Fruit fly (Drosophila melanogaster) whole organism, prepupa: ENCODE data around the gene CG4287.

Source experiments
- CG10631 ChIP-seq: fragments of 200-800 bp; sonication (Bioruptor generic); optimal IDR thresholded peaks from 2 replicates; lab custom pipeline; 2016; ENCODE audit warnings: missing biosample characterization, missing genetic modification characterization
- CG10669 ChIP-seq: fragments of 200-800 bp; sonication (Bioruptor generic); optimal IDR thresholded peaks from 3 replicates; lab custom pipeline; 2018; ENCODE audit warnings: missing biosample characterization, mild to moderate bottlenecking, missing genetic modification characterization, moderate library complexity
- CG11762 ChIP-seq: fragments of 200-800 bp; sonication (Bioruptor generic); optimal IDR thresholded peaks from 3 replicates; lab custom pipeline; 2016; ENCODE audit warnings: missing biosample characterization, missing genetic modification characterization; ENCODE audit not compliant: insufficient read depth
- CG11902 ChIP-seq: fragments of 200-800 bp; sonication (Bioruptor generic); optimal IDR thresholded peaks from 3 replicates; lab custom pipeline; 2016; ENCODE audit warnings: missing biosample characterization, missing genetic modification characterization
- CG16779 ChIP-seq: fragments of 200-800 bp; sonication (Bioruptor generic); optimal IDR thresholded peaks from 3 replicates; lab custom pipeline; 2017; ENCODE audit warnings: missing biosample characterization, mild to moderate bottlenecking, missing genetic modification characterization
- CG3032 ChIP-seq: fragments of 200-800 bp; optimal IDR thresholded peaks from 2 replicates; lab custom pipeline; 2019; ENCODE audit warnings: missing biosample characterization, mild to moderate bottlenecking, missing genetic modification characterization, moderate library complexity
- CG34406 ChIP-seq: fragments of 200-800 bp; sonication (Bioruptor generic); optimal IDR thresholded peaks from 3 replicates; lab custom pipeline; 2016; ENCODE audit warnings: missing biosample characterization, missing genetic modification characterization
- CG3919 ChIP-seq: fragments of 200-800 bp; sonication (Bioruptor generic); optimal IDR thresholded peaks from 3 replicates; lab custom pipeline; 2016; ENCODE audit warnings: missing biosample characterization, missing genetic modification characterization
- CG6163 ChIP-seq: fragments of 200-800 bp; sonication (Bioruptor generic); IDR thresholded peaks from 3 replicates; pipeline ENCODE4 v1.3.6; 2022; ENCODE audit warnings: missing biosample characterization, missing genetic modification characterization
- CG6276 ChIP-seq: fragments of 200-800 bp; sonication (Bioruptor generic); optimal IDR thresholded peaks from 2 replicates; lab custom pipeline; 2017; ENCODE audit warnings: missing biosample characterization, mild to moderate bottlenecking, missing genetic modification characterization
- CG6792 ChIP-seq: fragments of 200-800 bp; sonication (Bioruptor generic); optimal IDR thresholded peaks from 3 replicates; lab custom pipeline; 2016; ENCODE audit warnings: missing biosample characterization, missing genetic modification characterization
- CG8119 ChIP-seq: fragments of 200-800 bp; sonication (Bioruptor generic); IDR thresholded peaks from 3 replicates; pipeline ENCODE4 v1.3.6; 2022; ENCODE audit warnings: missing biosample characterization, missing genetic modification characterization
- CG8319 ChIP-seq: fragments of 200-800 bp; sonication (Bioruptor generic); optimal IDR thresholded peaks from 3 replicates; lab custom pipeline; 2016; ENCODE audit warnings: missing biosample characterization, missing genetic modification characterization
- CG8632 ChIP-seq: fragments of 200-800 bp; sonication (Bioruptor generic); optimal IDR thresholded peaks from 3 replicates; lab custom pipeline; 2016; ENCODE audit warnings: missing biosample characterization, missing genetic modification characterization
- CG9139 ChIP-seq: fragments of 200-800 bp; sonication (Bioruptor generic); optimal IDR thresholded peaks from 3 replicates; lab custom pipeline; 2017; ENCODE audit warnings: missing biosample characterization, mild to moderate bottlenecking, missing genetic modification characterization
- Eip75B ChIP-seq: fragments of 200-800 bp; sonication (Bioruptor generic); optimal IDR thresholded peaks from 3 replicates; lab custom pipeline; 2016; ENCODE audit warnings: missing biosample characterization, missing genetic modification characterization
- Eip78C ChIP-seq: fragments of 200-800 bp; sonication (Bioruptor generic); peaks from one replicate; lab custom pipeline; 2016; ENCODE audit warnings: missing biosample characterization, missing genetic modification characterization
- Ets21C ChIP-seq: fragments of 200-800 bp; sonication (Bioruptor generic); optimal IDR thresholded peaks from 3 replicates; lab custom pipeline; 2016; ENCODE audit warnings: missing biosample characterization, missing genetic modification characterization
- Hr38 ChIP-seq: sonication (Bioruptor generic); optimal IDR thresholded peaks from 2 replicates; lab custom pipeline; 2016; ENCODE audit warnings: missing biosample characterization, missing genetic modification characterization
- Hr39 ChIP-seq: fragments of 200-800 bp; sonication (Bioruptor generic); optimal IDR thresholded peaks from 2 replicates; lab custom pipeline; 2016; ENCODE audit warnings: missing biosample characterization, missing genetic modification characterization
- Lpt ChIP-seq: fragments of 200-800 bp; sonication (Bioruptor generic); optimal IDR thresholded peaks from 3 replicates; lab custom pipeline; 2016; ENCODE audit warnings: missing biosample characterization, missing genetic modification characterization
- Met ChIP-seq: fragments of 200-800 bp; sonication (Bioruptor generic); optimal IDR thresholded peaks from 3 replicates; lab custom pipeline; 2016; ENCODE audit warnings: missing biosample characterization, missing genetic modification characterization
- Smox ChIP-seq: fragments of 200-800 bp; sonication (Bioruptor generic); optimal IDR thresholded peaks from 3 replicates; lab custom pipeline; 2016; ENCODE audit warnings: missing biosample characterization, missing genetic modification characterization
- Sox15 ChIP-seq: fragments of 200-800 bp; sonication (Bioruptor generic); optimal IDR thresholded peaks from 3 replicates; lab custom pipeline; 2016; ENCODE audit warnings: missing biosample characterization, missing genetic modification characterization
- achi ChIP-seq: fragments of 200-800 bp; sonication (Bioruptor generic); optimal IDR thresholded peaks from 3 replicates; lab custom pipeline; 2016; ENCODE audit warnings: missing biosample characterization, missing genetic modification characterization
- acj6 ChIP-seq: fragments of 200-800 bp; sonication (Bioruptor generic); optimal IDR thresholded peaks from 3 replicates; lab custom pipeline; 2016; ENCODE audit warnings: missing biosample characterization, missing genetic modification characterization
- cyc ChIP-seq: fragments of 200-800 bp; sonication (Bioruptor generic); optimal IDR thresholded peaks from 3 replicates; lab custom pipeline; 2016; ENCODE audit warnings: missing biosample characterization, missing genetic modification characterization
- dac ChIP-seq: fragments of 200-800 bp; sonication (Bioruptor generic); optimal IDR thresholded peaks from 2 replicates; lab custom pipeline; 2017; ENCODE audit warnings: missing biosample characterization, mild to moderate bottlenecking, missing genetic modification characterization
- dsx ChIP-seq: fragments of 200-800 bp; optimal IDR thresholded peaks from 3 replicates; lab custom pipeline; 2019; ENCODE audit warnings: missing biosample characterization, mild to moderate bottlenecking, missing genetic modification characterization, moderate library complexity; ENCODE audit not compliant: poor library complexity, severe bottlenecking
- esn ChIP-seq: fragments of 200-800 bp; sonication (Bioruptor generic); optimal IDR thresholded peaks from 2 replicates; lab custom pipeline; 2016; ENCODE audit warnings: missing biosample characterization, mild to moderate bottlenecking, missing genetic modification characterization, moderate library complexity
- fkh ChIP-seq: fragments of 200-800 bp; sonication (Bioruptor generic); optimal IDR thresholded peaks from 3 replicates; lab custom pipeline; 2017; ENCODE audit warnings: missing biosample characterization, mild to moderate bottlenecking, missing genetic modification characterization, moderate library complexity
- lz ChIP-seq: fragments of 200-800 bp; sonication (Bioruptor generic); optimal IDR thresholded peaks from 3 replicates; lab custom pipeline; 2016; ENCODE audit warnings: missing biosample characterization, missing genetic modification characterization
- net ChIP-seq: fragments of 200-800 bp; sonication (Bioruptor generic); optimal IDR thresholded peaks from 3 replicates; lab custom pipeline; 2016; ENCODE audit warnings: missing biosample characterization, missing genetic modification characterization
- salr ChIP-seq, 2 experiments: fragments of 200-800 bp; sonication (Bioruptor generic); optimal IDR thresholded peaks; 3 replicates each; lab custom pipeline; 2016 to 2018; ENCODE audit warnings: missing biosample characterization in 2 of 2, missing genetic modification characterization in 2 of 2, mild to moderate bottlenecking in 1 of 2
- spab ChIP-seq: fragments of 200-800 bp; sonication (Bioruptor generic); optimal IDR thresholded peaks from 2 replicates; lab custom pipeline; 2017; ENCODE audit warnings: missing biosample characterization, mild to moderate bottlenecking, missing genetic modification characterization, missing genetic modification reagents
- ss ChIP-seq, 2 experiments: fragments of 200-800 bp; sonication (Bioruptor generic); optimal IDR thresholded peaks; 2 replicates in 1 of 2; 3 replicates in 1 of 2; lab custom pipeline; 2017 to 2018; ENCODE audit warnings: mild to moderate bottlenecking in 2 of 2, missing biosample characterization in 2 of 2, missing genetic modification characterization in 2 of 2, moderate library complexity in 1 of 2
- topi ChIP-seq: fragments of 200-800 bp; sonication (Bioruptor generic); optimal IDR thresholded peaks from 3 replicates; lab custom pipeline; 2016; ENCODE audit warnings: missing biosample characterization, missing genetic modification characterization
- vri ChIP-seq: fragments of 200-800 bp; sonication (Bioruptor generic); optimal IDR thresholded peaks from 3 replicates; lab custom pipeline; 2016; ENCODE audit warnings: missing biosample characterization, mild to moderate bottlenecking, missing genetic modification characterization

Gene CG4287

dm6 chr3R:15919367-15920228, 44.1 kb downstream of the CG4287 start (continued):
- TF ChIP-seq Eip75B, result peak; percentile 98
- peak; percentile 95 for TF ChIP-seq CG8632 (GFP tag; lab: Kevin White, UChicago)
- TF ChIP-seq Hr38, result no peak
- TF ChIP-seq acj6 (GFP tag; lab: Kevin White, UChicago), result peak; percentile 97
- peak; percentile 95 for TF ChIP-seq Sox15 (GFP tag; lab: Kevin White, UChicago)
- TF ChIP-seq CG6276, result peak; percentile 89
- TF ChIP-seq CG34406 (GFP tag; lab: Kevin White, UChicago), result peak; percentile 95
- TF ChIP-seq Eip78C (GFP tag; lab: Kevin White, UChicago), result peak; percentile 99
- TF ChIP-seq CG3032, result peak; percentile 93
- TF ChIP-seq Met (GFP tag; lab: Kevin White, UChicago), result peak; percentile 98
- TF ChIP-seq lz (GFP tag; lab: Kevin White, UChicago), result peak; percentile 96
- no peak for TF ChIP-seq fkh
- peak; percentile 97 for TF ChIP-seq cyc (GFP tag; lab: Kevin White, UChicago)
- peak; percentile 72 to 88 for TF ChIP-seq ss (GFP tag; optimal IDR thresholded peaks at IDR 0.05; lab: Kevin White, UChicago)
- TF ChIP-seq CG6163 (GFP tag; lab: Robert Waterston, UW), result peak; percentile 98
- TF ChIP-seq CG10669 (GFP tag; lab: Kevin White, UChicago), result peak; percentile 96
- TF ChIP-seq Lpt, result peak; percentile 86
- peak; percentile 96 for TF ChIP-seq CG11902
- TF ChIP-seq esn (GFP tag; lab: Kevin White, UChicago), result peak; percentile 98
- peak; percentile 93 for TF ChIP-seq spab (GFP tag; lab: Kevin White, UChicago)
- peak; percentile 97 for TF ChIP-seq topi (GFP tag; lab: Kevin White, UChicago)
- peak; percentile 98 for TF ChIP-seq Hr39 (GFP tag; lab: Kevin White, UChicago)
- peak; percentile 96 for TF ChIP-seq Smox (GFP tag; lab: Kevin White, UChicago)
- peak; percentile 97 for TF ChIP-seq CG6792 (GFP tag; lab: Kevin White, UChicago)
- TF ChIP-seq CG8119, result peak; percentile 94
- peak; percentile 96 for TF ChIP-seq CG10631 (GFP tag; lab: Kevin White, UChicago)
- TF ChIP-seq CG11762 (GFP tag; lab: Kevin White, UChicago), result peak; percentile 95
- peak; percentile 94 for TF ChIP-seq CG8319 (GFP tag; lab: Kevin White, UChicago)
- TF ChIP-seq achi (GFP tag; lab: Kevin White, UChicago), result peak; percentile 96
- peak; percentile 87 for TF ChIP-seq vri (GFP tag; lab: Kevin White, UChicago)
- TF ChIP-seq dac (GFP tag; lab: Kevin White, UChicago), result peak; percentile 78
- TF ChIP-seq salr (GFP tag; optimal IDR thresholded peaks at IDR 0.05; lab: Kevin White, UChicago), result peak; percentile 94 to 95
- peak; percentile 96 for TF ChIP-seq net (GFP tag; lab: Kevin White, UChicago)
- TF ChIP-seq Ets21C (GFP tag; lab: Kevin White, UChicago), result peak; percentile 93
- TF ChIP-seq dsx (GFP tag; lab: Kevin White, UChicago), result peak; percentile 94

dm6 chr3R:15917907-15918306, 45.8 kb downstream of the CG4287 start, which contains the start of gene CG45105:
Gene CG45105 (minus strand): TSS chr3R:15918007.
- TF ChIP-seq dsx (GFP tag; lab: Kevin White, UChicago), result no peak
- no peak for TF ChIP-seq CG9139
- no peak for TF ChIP-seq Ets21C (GFP tag; lab: Kevin White, UChicago)
- TF ChIP-seq esn (GFP tag; lab: Kevin White, UChicago), result no peak
- TF ChIP-seq spab (GFP tag; lab: Kevin White, UChicago), result no peak
- no peak for TF ChIP-seq CG16779
- TF ChIP-seq CG11902, result no peak
- TF ChIP-seq CG3919 (GFP tag; lab: Kevin White, UChicago), result no peak
- TF ChIP-seq lz (GFP tag; lab: Kevin White, UChicago), result no peak
- no peak for TF ChIP-seq fkh
